Worm (Caenorhabditis elegans): ENCODE results near the gene dos-1.

The dos-1 gene

ce11 chrIII:9114076-9114475 lies 10.3 kb downstream of the dos-1 start:
- TF ChIP-seq fkh-10 (GFP tag; optimal IDR thresholded peaks at IDR 0.05): no peak
- peak; percentile 97 for TF ChIP-seq aha-1 (tag)

DNA sequence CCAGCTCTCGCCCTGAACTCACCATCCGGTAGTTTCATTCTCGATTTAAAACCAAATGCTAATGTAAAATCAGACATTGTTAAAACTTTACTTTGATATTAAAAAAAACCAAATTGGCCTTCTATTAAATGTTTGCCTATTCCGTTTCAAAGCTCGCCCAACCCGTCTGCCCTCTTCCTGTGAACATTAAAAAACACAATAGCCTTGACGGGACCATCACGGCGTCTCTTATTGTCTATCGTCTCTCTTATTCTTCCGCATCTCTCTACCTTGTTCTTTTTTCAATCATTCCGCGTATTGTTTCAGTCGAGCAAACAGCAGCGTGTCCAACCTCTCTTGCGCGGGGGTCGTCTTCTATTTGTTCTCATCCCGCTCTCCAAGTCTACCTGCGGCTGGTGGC lies 10.9 kb downstream of the dos-1 start, which contains the start of gene ZK512.1:
Gene ZK512.1, plus strand, starts transcription at position 301 of the 400 bp plus-strand sequence.
- no peak for TF ChIP-seq ceh-62 (tag; optimal IDR thresholded peaks at IDR 0.05)
- TF ChIP-seq duxl-1 (tag; optimal IDR thresholded peaks at IDR 0.05; ENCODE audit: poor library complexity): no peak
- TF ChIP-seq ZK337.2 (GFP tag; IDR thresholded peaks at IDR 0.05): no peak

ce11 chrIII:9115745-9116144 lies 12.0 kb downstream of the dos-1 start:
- TF ChIP-seq aly-2 (tag; optimal IDR thresholded peaks at IDR 0.05): no peak
- TF ChIP-seq egl-27 (tag; optimal IDR thresholded peaks at IDR 0.05): no peak
- peak; percentile 52 for TF ChIP-seq aha-1 (tag)
- TF ChIP-seq dmd-8 (GFP tag; IDR thresholded peaks at IDR 0.05): no peak
- TF ChIP-seq Y105C5A.15 (GFP tag; IDR thresholded peaks at IDR 0.05): no peak
- TF ChIP-seq unc-62 (GFP tag; optimal IDR thresholded peaks at IDR 0.05 in 1 of 2): peak in 1 of 2 experiments; percentile 77
- TF ChIP-seq unc-62 (tag; optimal IDR thresholded peaks at IDR 0.05): no peak
- no peak for TF ChIP-seq fos-1 (tag; optimal IDR thresholded peaks at IDR 0.05)
- TF ChIP-seq tra-1 (GFP tag; IDR thresholded peaks at IDR 0.05): no peak
- TF ChIP-seq Y75B8A.6 (GFP tag; IDR thresholded peaks at IDR 0.05): no peak

DNA sequence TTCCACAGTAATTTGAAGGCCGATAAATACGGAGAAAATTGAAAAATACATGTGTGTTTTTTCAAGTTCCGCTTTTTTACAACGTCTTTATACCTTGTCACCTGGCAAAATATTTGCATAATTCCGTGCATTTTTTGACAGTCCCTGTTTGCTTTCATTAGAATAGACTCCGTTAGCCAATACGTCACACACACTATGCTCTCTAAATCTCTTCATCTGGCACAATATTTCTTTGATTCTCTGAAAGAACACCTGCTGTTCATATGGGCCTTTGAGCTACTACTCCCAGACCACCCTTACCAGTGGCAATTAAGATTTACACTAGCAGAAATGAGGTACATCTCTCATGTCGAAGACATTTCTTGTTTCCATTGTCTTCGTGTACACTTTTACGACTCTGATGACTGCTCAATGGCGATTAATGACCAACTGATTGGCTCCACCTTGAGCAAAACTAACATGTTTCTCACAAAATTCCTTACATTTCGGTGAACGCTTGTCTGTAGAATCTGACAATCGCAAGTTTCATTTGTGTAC lies 14.6 kb downstream of the dos-1 start, which contains the start of gene grl-11:
Gene grl-11, minus strand, starts transcription at position 51 of the 537 bp plus-strand sequence.
- TF ChIP-seq jun-1 (tag; optimal IDR thresholded peaks at IDR 0.05) (no peak), unc-62 (GFP tag; optimal IDR thresholded peaks at IDR 0.05 in 1 of 2) (peak in 1 of 2 experiments; percentile 81), unc-62 (tag; optimal IDR thresholded peaks at IDR 0.05) (no peak)

DNA sequence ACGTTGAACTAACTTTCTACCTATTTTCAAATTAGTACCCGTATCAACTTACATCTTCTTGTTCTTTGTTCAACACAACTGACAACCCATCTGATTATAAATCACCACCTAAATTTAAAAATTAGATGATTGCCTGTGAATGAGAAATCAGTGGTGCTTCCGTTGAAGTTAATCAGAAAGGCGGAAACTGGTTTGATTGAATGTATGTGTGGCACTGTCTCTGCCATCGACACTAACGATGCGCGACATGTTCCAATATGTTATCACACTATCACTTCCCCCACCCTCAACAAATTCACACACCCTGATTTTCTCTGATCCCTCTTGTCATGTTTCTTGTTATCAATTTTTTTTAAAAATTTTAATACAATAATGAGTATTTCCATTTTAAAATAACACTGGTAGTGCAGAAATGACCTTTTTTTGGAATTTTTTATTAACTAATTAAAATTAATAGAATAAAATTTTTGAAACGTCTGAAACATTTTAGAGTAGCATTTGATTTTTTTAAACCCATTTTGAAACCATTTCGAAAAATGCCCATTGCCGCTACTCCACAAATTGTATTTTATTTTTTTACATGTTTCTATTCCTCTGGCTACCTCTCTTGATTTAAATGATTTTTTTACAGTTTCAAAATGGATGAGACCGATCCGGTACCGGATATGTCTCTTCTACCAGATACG lies 15.3 kb downstream of the dos-1 start, which contains the start of gene ced-11:
Gene ced-11, plus strand, starts transcription at position 636 of the 686 bp plus-strand sequence.
- no peak for TF ChIP-seq lin-13 (GFP tag; optimal IDR thresholded peaks at IDR 0.05)
- no peak for TF ChIP-seq fos-1 (tag; optimal IDR thresholded peaks at IDR 0.05)
- TF ChIP-seq unc-62 (GFP tag; optimal IDR thresholded peaks at IDR 0.05 in 1 of 2): peak in 1 of 2 experiments; percentile 17
- TF ChIP-seq unc-62 (tag; optimal IDR thresholded peaks at IDR 0.05): no peak
- no peak for TF ChIP-seq T20F7.1 (GFP tag; optimal IDR thresholded peaks at IDR 0.05)

DNA sequence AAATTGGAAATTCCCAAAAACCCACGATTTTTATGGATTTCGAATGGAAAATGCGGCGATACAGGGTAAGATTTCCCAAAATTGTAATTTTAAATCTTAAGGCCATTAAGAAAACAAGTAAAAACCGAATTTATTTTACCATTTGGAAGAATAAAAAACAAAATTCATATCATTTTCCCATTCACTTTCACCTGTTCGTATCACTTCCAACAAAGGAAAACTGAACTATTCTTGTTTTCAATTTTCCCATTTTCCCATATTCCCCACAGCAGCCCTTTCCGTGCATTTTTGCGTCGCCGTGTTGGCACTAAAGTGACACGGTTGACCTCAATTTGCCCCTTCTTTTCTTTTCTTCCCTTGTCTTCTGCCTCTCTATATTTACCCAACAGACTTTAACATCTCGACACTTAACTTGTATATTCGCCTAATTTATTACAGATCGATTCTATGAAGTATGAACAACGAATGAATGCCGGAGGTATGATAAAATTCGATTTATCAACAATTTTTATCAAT lies 22.1 kb downstream of the dos-1 start, which contains the start of gene sec-16A.1:
Gene sec-16A.1, plus strand, starts transcription at position 51 of the 516 bp plus-strand sequence.
- TF ChIP-seq nhr-41 (GFP tag; IDR thresholded peaks at IDR 0.05): no peak
- no peak for TF ChIP-seq daf-12 (tag; optimal IDR thresholded peaks at IDR 0.05)
- TF ChIP-seq hlh-11 (tag; optimal IDR thresholded peaks at IDR 0.05): no peak
- no peak for TF ChIP-seq nhr-6 (tag; optimal IDR thresholded peaks at IDR 0.05)
- no peak for TF ChIP-seq F44E2.7 (GFP tag; IDR thresholded peaks at IDR 0.05)
- no peak for TF ChIP-seq D1046.2 (GFP tag; IDR thresholded peaks at IDR 0.05)
- TF ChIP-seq dmd-6 (GFP tag; IDR thresholded peaks at IDR 0.05): no peak
- TF ChIP-seq ceh-28 (tag; optimal IDR thresholded peaks at IDR 0.05): no peak
- TF ChIP-seq ceh-44 (GFP tag; IDR thresholded peaks at IDR 0.05): no peak
- no peak for TF ChIP-seq zfp-2 (tag; optimal IDR thresholded peaks at IDR 0.05)
- TF ChIP-seq snpc-1.2 (GFP tag; IDR thresholded peaks at IDR 0.05): no peak
- TF ChIP-seq nhr-25 (tag; optimal IDR thresholded peaks at IDR 0.05; ENCODE audit: borderline replicate concordance, insufficient read depth): no peak
- TF ChIP-seq F10B5.3 (tag; optimal IDR thresholded peaks at IDR 0.05): no peak
- TF ChIP-seq Y5F2A.4 (GFP tag; optimal IDR thresholded peaks at IDR 0.05): no peak
- TF ChIP-seq pha-4 (GFP tag; IDR thresholded peaks at IDR 0.05): no peak
- TF ChIP-seq pha-4 (tag; optimal IDR thresholded peaks at IDR 0.05): peak; percentile 60
- TF ChIP-seq dpl-1 (GFP tag; optimal IDR thresholded peaks at IDR 0.05): peak; percentile 41
- no peak for TF ChIP-seq ama-1 (optimal IDR thresholded peaks at IDR 0.05)
- no peak for TF ChIP-seq mxl-2 (GFP tag; conservative IDR thresholded peaks at IDR 0.05)
- no peak for TF ChIP-seq spr-1 (tag; optimal IDR thresholded peaks at IDR 0.05)
- no peak for TF ChIP-seq nhr-48 (tag; optimal IDR thresholded peaks at IDR 0.05)
- TF ChIP-seq F26F4.8 (GFP tag; conservative IDR thresholded peaks at IDR 0.05): no peak
- TF ChIP-seq madf-5 (GFP tag; IDR thresholded peaks at IDR 0.05): no peak
- no peak for TF ChIP-seq daf-8 (GFP tag; IDR thresholded peaks at IDR 0.05)

All from whole organism, L4 larva.